Fruit fly (Drosophila melanogaster) whole organism, embryonic: ENCODE data around the gene CG10943.
A peak's percentile ranks its signal among the peaks of the same experiment; 100 is the strongest.

Experiments
- Antp ChIP-seq: fragments of 200-800 bp; sonication (Bioruptor generic); optimal IDR thresholded peaks from 3 replicates; lab custom pipeline; 2016; ENCODE audit warnings: missing biosample characterization, missing genetic modification characterization
- Bdp1 ChIP-seq: fragments of 200-800 bp; sonication (Bioruptor generic); optimal IDR thresholded peaks from 3 replicates; lab custom pipeline; 2016; ENCODE audit warnings: missing biosample characterization, missing genetic modification characterization
- Bteb2 ChIP-seq: fragments of 200-800 bp; sonication (Bioruptor generic); optimal IDR thresholded peaks from 2 replicates; lab custom pipeline; 2016; ENCODE audit warnings: missing biosample characterization, missing genetic modification characterization
- CG12659 ChIP-seq: fragments of 200-800 bp; sonication (Bioruptor generic); optimal IDR thresholded peaks from 3 replicates; lab custom pipeline; 2017; ENCODE audit warnings: mild to moderate bottlenecking, missing biosample characterization, missing genetic modification reagents, missing genetic modification characterization
- CG12744 ChIP-seq: fragments of 200-800 bp; sonication (Bioruptor generic); optimal IDR thresholded peaks from 2 replicates; lab custom pipeline; 2016; ENCODE audit warnings: missing biosample characterization, missing genetic modification characterization
- CG13287 ChIP-seq: fragments of 200-800 bp; sonication (Bioruptor generic); IDR thresholded peaks from 2 replicates; pipeline ENCODE4 v1.3.6; 2022; ENCODE audit warnings: missing biosample characterization, missing genetic modification characterization; ENCODE audit not compliant: partially characterized antibody
- CG13775 ChIP-seq: fragments of 200-800 bp; sonication (Bioruptor generic); optimal IDR thresholded peaks from 3 replicates; lab custom pipeline; 2017; ENCODE audit warnings: missing biosample characterization, mild to moderate bottlenecking, missing genetic modification characterization
- CG13894 ChIP-seq: fragments of 200-800 bp; sonication (Bioruptor generic); optimal IDR thresholded peaks from 3 replicates; lab custom pipeline; 2018; ENCODE audit warnings: missing biosample characterization, mild to moderate bottlenecking, missing genetic modification characterization, moderate library complexity
- CG14860 ChIP-seq: fragments of 200-800 bp; sonication (Bioruptor generic); IDR thresholded peaks from 3 replicates; pipeline ENCODE4 v1.3.6; 2022; ENCODE audit warnings: missing biosample characterization, missing genetic modification characterization; ENCODE audit not compliant: partially characterized antibody
- CG1529 ChIP-seq: fragments of 200-800 bp; sonication (Bioruptor generic); optimal IDR thresholded peaks from 3 replicates; lab custom pipeline; 2018; ENCODE audit warnings: missing biosample characterization, missing genetic modification characterization
- CG15479 ChIP-seq: fragments of 200-800 bp; sonication (Bioruptor generic); optimal IDR thresholded peaks from 3 replicates; lab custom pipeline; 2019; ENCODE audit warnings: missing biosample characterization, mild to moderate bottlenecking, missing genetic modification characterization, moderate library complexity
- CG1602 ChIP-seq: fragments of 200-800 bp; sonication (Bioruptor generic); optimal IDR thresholded peaks from 3 replicates; lab custom pipeline; 2016; ENCODE audit warnings: missing biosample characterization, missing genetic modification characterization
- CG1647 ChIP-seq: fragments of 200-800 bp; sonication (Bioruptor generic); optimal IDR thresholded peaks from 3 replicates; lab custom pipeline; 2016; ENCODE audit warnings: missing biosample characterization, missing genetic modification characterization
- CG16813 ChIP-seq: fragments of 200-800 bp; sonication (Bioruptor generic); IDR thresholded peaks from 3 replicates; pipeline ENCODE4 v1.3.6; 2022; ENCODE audit warnings: missing biosample characterization, missing genetic modification characterization; ENCODE audit not compliant: partially characterized antibody
- CG17186 ChIP-seq: fragments of 200-800 bp; sonication (Bioruptor generic); optimal IDR thresholded peaks from 3 replicates; lab custom pipeline; 2017; ENCODE audit warnings: missing biosample characterization, missing genetic modification reagents, missing genetic modification characterization
- CG17912 ChIP-seq: fragments of 200-800 bp; sonication (Bioruptor generic); optimal IDR thresholded peaks from 2 replicates; lab custom pipeline; 2018; ENCODE audit warnings: missing biosample characterization, mild to moderate bottlenecking, missing genetic modification characterization
- CG30020 ChIP-seq: fragments of 200-800 bp; optimal IDR thresholded peaks from 2 replicates; lab custom pipeline; 2019; ENCODE audit warnings: missing biosample characterization, mild to moderate bottlenecking, missing genetic modification characterization, moderate library complexity
- CG33213 ChIP-seq: fragments of 200-800 bp; sonication (Bioruptor generic); optimal IDR thresholded peaks from 3 replicates; lab custom pipeline; 2016; ENCODE audit warnings: missing biosample characterization, missing genetic modification characterization
- CG4328 ChIP-seq: fragments of 200-800 bp; sonication (Bioruptor generic); optimal IDR thresholded peaks from 3 replicates; lab custom pipeline; 2017; ENCODE audit warnings: missing biosample characterization, missing genetic modification reagents, missing genetic modification characterization
- CG4360 ChIP-seq: fragments of 200-800 bp; sonication (Bioruptor generic); IDR thresholded peaks from 2 replicates; pipeline ENCODE4 v1.3.6; 2022; ENCODE audit warnings: missing biosample characterization, missing genetic modification characterization
- CG4617 ChIP-seq: fragments of 200-800 bp; sonication (Bioruptor generic); optimal IDR thresholded peaks from 3 replicates; lab custom pipeline; 2016; ENCODE audit warnings: missing biosample characterization, missing genetic modification characterization, borderline replicate concordance
- CG6654 ChIP-seq: fragments of 200-800 bp; sonication (Bioruptor generic); optimal IDR thresholded peaks from 2 replicates; lab custom pipeline; 2017; ENCODE audit warnings: missing biosample characterization, mild to moderate bottlenecking, missing genetic modification characterization
- CG6791 ChIP-seq: fragments of 200-800 bp; sonication (Bioruptor generic); IDR thresholded peaks from 3 replicates; pipeline ENCODE4 v1.3.6; 2022; ENCODE audit warnings: missing biosample characterization, missing genetic modification characterization; ENCODE audit not compliant: partially characterized antibody
- CG7745 ChIP-seq: fragments of 200-800 bp; sonication (Bioruptor generic); optimal IDR thresholded peaks from 2 replicates; lab custom pipeline; 2018; ENCODE audit warnings: missing biosample characterization, mild to moderate bottlenecking, missing genetic modification characterization, moderate library complexity
- CG8924 ChIP-seq: fragments of 200-800 bp; optimal IDR thresholded peaks from 3 replicates; lab custom pipeline; 2019; ENCODE audit warnings: missing biosample characterization, mild to moderate bottlenecking, missing genetic modification characterization, moderate library complexity
- Chrac-16 ChIP-seq: fragments of 200-800 bp; sonication (Bioruptor generic); optimal IDR thresholded peaks from 3 replicates; lab custom pipeline; 2016; ENCODE audit warnings: missing biosample characterization, missing genetic modification characterization
- Dp ChIP-seq: fragments of 200-800 bp; sonication (Bioruptor generic); optimal IDR thresholded peaks from 2 replicates; lab custom pipeline; 2018; ENCODE audit warnings: missing biosample characterization, mild to moderate bottlenecking, missing genetic modification characterization, moderate library complexity
- HmgZ ChIP-seq: fragments of 200-800 bp; sonication (Bioruptor generic); optimal IDR thresholded peaks from 2 replicates; lab custom pipeline; 2018; ENCODE audit warnings: missing biosample characterization, mild to moderate bottlenecking, missing genetic modification characterization
- Hr3 ChIP-seq: fragments of 200-800 bp; sonication (Bioruptor generic); optimal IDR thresholded peaks from 3 replicates; lab custom pipeline; 2016; ENCODE audit warnings: missing biosample characterization, missing genetic modification characterization
- Opbp ChIP-seq: fragments of 200-800 bp; sonication (Bioruptor generic); IDR thresholded peaks from 3 replicates; pipeline ENCODE4 v1.3.6; 2022; ENCODE audit warnings: missing biosample characterization, missing genetic modification characterization; ENCODE audit not compliant: partially characterized antibody
- Scr ChIP-seq: fragments of 200-800 bp; sonication (Bioruptor generic); IDR thresholded peaks from 2 replicates; pipeline ENCODE4 v1.3.6; 2022; ENCODE audit warnings: missing biosample characterization, missing genetic modification characterization; ENCODE audit not compliant: partially characterized antibody
- Xrp1 ChIP-seq: fragments of 200-800 bp; sonication (Bioruptor generic); IDR thresholded peaks from 2 replicates; pipeline ENCODE4 v1.3.6; 2022; ENCODE audit warnings: missing biosample characterization, missing genetic modification characterization
- amos ChIP-seq: fragments of 200-800 bp; sonication (Bioruptor generic); IDR thresholded peaks from 2 replicates; pipeline ENCODE4 v1.3.6; 2022; ENCODE audit warnings: missing biosample characterization, missing genetic modification characterization; ENCODE audit not compliant: partially characterized antibody
- ara ChIP-seq: fragments of 200-800 bp; sonication (Bioruptor generic); IDR thresholded peaks from 2 replicates; pipeline ENCODE4 v1.3.6; 2022; ENCODE audit warnings: missing biosample characterization, missing genetic modification characterization
- bab2 ChIP-seq: fragments of 200-800 bp; sonication (Bioruptor generic); optimal IDR thresholded peaks from 2 replicates; lab custom pipeline; 2016; ENCODE audit warnings: missing biosample characterization, missing genetic modification characterization
- bigmax ChIP-seq: fragments of 200-800 bp; sonication (Bioruptor generic); optimal IDR thresholded peaks from 2 replicates; lab custom pipeline; 2018; ENCODE audit warnings: missing biosample characterization, mild to moderate bottlenecking, missing genetic modification characterization
- cad ChIP-seq: fragments of >200 bp; optimal IDR thresholded peaks from 2 replicates; lab custom pipeline; 2017; ENCODE audit warnings: missing biosample characterization, missing genetic modification characterization
- cwo ChIP-seq: fragments of 200-800 bp; sonication (Bioruptor generic); optimal IDR thresholded peaks from 3 replicates; lab custom pipeline; 2017; ENCODE audit warnings: missing biosample characterization, missing genetic modification characterization, mild to moderate bottlenecking, moderate library complexity, missing genetic modification reagents
- dan ChIP-seq: fragments of 200-800 bp; sonication (Bioruptor generic); IDR thresholded peaks from 2 replicates; pipeline ENCODE4 v1.3.6; 2022; ENCODE audit warnings: missing biosample characterization, missing genetic modification characterization
- disco-r ChIP-seq: fragments of 200-800 bp; sonication (Bioruptor generic); optimal IDR thresholded peaks from 2 replicates; lab custom pipeline; 2016; ENCODE audit warnings: missing biosample characterization, missing genetic modification characterization
- ems ChIP-seq: fragments of 200-800 bp; sonication (Bioruptor generic); optimal IDR thresholded peaks from 3 replicates; lab custom pipeline; 2016; ENCODE audit warnings: missing biosample characterization, missing genetic modification characterization
- jumu ChIP-seq: fragments of 200-800 bp; sonication (Bioruptor generic); optimal IDR thresholded peaks from 3 replicates; lab custom pipeline; 2016; ENCODE audit warnings: missing biosample characterization, missing genetic modification characterization
- lov ChIP-seq, 2 experiments: fragments of 200-800 bp in 1 of 2; fragments of >200 bp in 1 of 2; sonication (Bioruptor generic) in 1 of 2; IDR thresholded peaks in 1 of 2; optimal IDR thresholded peaks in 1 of 2; 2 replicates in 1 of 2; 3 replicates in 1 of 2; pipeline versions ENCODE4 v1.3.6 to Lab custom; 2017 to 2022; ENCODE audit warnings: missing biosample characterization in 1 of 2, missing genetic modification characterization in 1 of 2
- odd ChIP-seq: fragments of 200-800 bp; sonication (Bioruptor generic); optimal IDR thresholded peaks from 2 replicates; lab custom pipeline; 2017; ENCODE audit warnings: missing biosample characterization, mild to moderate bottlenecking, missing genetic modification characterization
- sna ChIP-seq: fragments of 200-800 bp; sonication (Bioruptor generic); IDR thresholded peaks from 2 replicates; pipeline ENCODE4 v1.3.6; 2022; ENCODE audit warnings: missing biosample characterization, missing genetic modification characterization; ENCODE audit not compliant: partially characterized antibody
- stwl ChIP-seq: fragments of 200-800 bp; sonication (Bioruptor generic); optimal IDR thresholded peaks from 3 replicates; lab custom pipeline; 2018; ENCODE audit warnings: missing biosample characterization, mild to moderate bottlenecking, missing genetic modification characterization, moderate library complexity
- wdn ChIP-seq: fragments of 200-800 bp; sonication (Bioruptor generic); IDR thresholded peaks from 2 replicates; pipeline ENCODE4 v1.3.6; 2022; ENCODE audit warnings: missing biosample characterization, missing genetic modification characterization
- wek ChIP-seq: fragments of 200-800 bp; sonication (Bioruptor generic); optimal IDR thresholded peaks from 3 replicates; lab custom pipeline; 2018; ENCODE audit warnings: missing biosample characterization, mild to moderate bottlenecking, missing genetic modification characterization, moderate library complexity
- zen2 ChIP-seq: fragments of 200-800 bp; sonication (Bioruptor generic); IDR thresholded peaks from 3 replicates; pipeline ENCODE4 v1.3.6; 2022; ENCODE audit warnings: missing biosample characterization, missing genetic modification characterization; ENCODE audit not compliant: partially characterized antibody

CG10943 gene

dm6 chr3L:12814806-12815205 is 47.9 kb downstream of the CG10943 start (continued):
- TF ChIP-seq CG4617 (GFP tag; lab: Kevin White, UChicago) = no peak
- no peak for TF ChIP-seq wdn (GFP tag; lab: Robert Waterston, UW)
- no peak for TF ChIP-seq dan (GFP tag; lab: Robert Waterston, UW)
- no peak for TF ChIP-seq Dp (GFP tag; lab: Kevin White, UChicago)
- 0 out of 2 replicates have a peak, but pooled peaks have one; percentile 10 for TF ChIP-seq Xrp1 (GFP tag; lab: Robert Waterston, UW)
- no peak for TF ChIP-seq CG33213 (GFP tag; lab: Kevin White, UChicago)
- no peak for TF ChIP-seq CG7745 (tag; lab: Kevin White, UChicago)
- TF ChIP-seq bab2 (GFP tag; lab: Kevin White, UChicago) = no peak
- peak; percentile 43; the same call in 1 of the 2 replicates for TF ChIP-seq Scr
- no peak for TF ChIP-seq CG17912
- TF ChIP-seq CG13894 (tag; lab: Kevin White, UChicago) = no peak
- no peak for TF ChIP-seq CG1602 (GFP tag; lab: Kevin White, UChicago)
- peak; percentile 52 for TF ChIP-seq amos (GFP tag; lab: Robert Waterston, UW)
- no peak for TF ChIP-seq CG17186
- no peak for TF ChIP-seq CG12744 (GFP tag; lab: Kevin White, UChicago)
- TF ChIP-seq CG13775 = no peak
- TF ChIP-seq CG30020 = no peak
- TF ChIP-seq bigmax = peak; percentile 40
- peak; percentile 57; the same call in 2 of the 3 replicates for TF ChIP-seq CG16813 (GFP tag; lab: Robert Waterston, UW)
- no peak for TF ChIP-seq Bteb2
- peak; percentile 49 for TF ChIP-seq CG4360 (GFP tag; lab: Robert Waterston, UW)
- no peak for TF ChIP-seq CG8924 (tag; lab: Kevin White, UChicago)
- TF ChIP-seq Hr3 = no peak
- 0 out of 2 replicates have a peak, but pooled peaks have one; percentile 24 for TF ChIP-seq sna (GFP tag; lab: Robert Waterston, UW)
- no peak for TF ChIP-seq HmgZ (tag; lab: Kevin White, UChicago)
- peak; percentile 84 for TF ChIP-seq CG6791 (GFP tag; lab: Robert Waterston, UW)
- no peak for TF ChIP-seq odd (GFP tag; lab: Kevin White, UChicago)
- TF ChIP-seq CG1529 (GFP tag; lab: Kevin White, UChicago) = no peak
- TF ChIP-seq CG6654 (GFP tag; lab: Kevin White, UChicago) = no peak
- no peak for TF ChIP-seq jumu
- peak; percentile 35; the same call in 1 of the 3 replicates for TF ChIP-seq zen2 (GFP tag; lab: Robert Waterston, UW)
- no peak for TF ChIP-seq stwl
- no peak for TF ChIP-seq lov (optimal IDR thresholded peaks at IDR 0.05; lab: Kevin White, UChicago)
- no peak for TF ChIP-seq lov (GFP tag; IDR thresholded peaks at IDR 0.05; lab: Robert Waterston, UW)
- TF ChIP-seq CG13287 (GFP tag; lab: Robert Waterston, UW) = no peak
- TF ChIP-seq CG12659 (GFP tag; lab: Kevin White, UChicago) = peak; percentile 6
- no peak for TF ChIP-seq CG4328 (GFP tag; lab: Kevin White, UChicago)
- TF ChIP-seq Opbp (GFP tag; lab: Robert Waterston, UW) = peak; percentile 57; the same call in 1 of the 3 replicates
- 0 out of 2 replicates have a peak, but pooled peaks have one; percentile 13 for TF ChIP-seq ara
- TF ChIP-seq cwo (GFP tag; lab: Kevin White, UChicago) = no peak
- TF ChIP-seq ems = no peak
- TF ChIP-seq wek (GFP tag; lab: Kevin White, UChicago) = no peak
- TF ChIP-seq Antp (GFP tag; lab: Kevin White, UChicago) = no peak
- TF ChIP-seq CG14860 (GFP tag; lab: Robert Waterston, UW) = peak; percentile 35; the same call in 2 of the 3 replicates
- TF ChIP-seq Chrac-16 (GFP tag; lab: Kevin White, UChicago) = no peak
- peak; percentile 24 for TF ChIP-seq CG15479 (GFP tag; lab: Kevin White, UChicago)
- no peak for TF ChIP-seq CG1647 (GFP tag; lab: Kevin White, UChicago)
- TF ChIP-seq cad = no peak
- TF ChIP-seq disco-r (GFP tag; lab: Kevin White, UChicago) = no peak
- TF ChIP-seq Bdp1 (GFP tag; lab: Kevin White, UChicago) = peak; percentile 98
